Worm (Caenorhabditis elegans) whole organism, L4/young adult: Measurements from ENCODE around the gene dnj-8.

Experiments
- W03F9.2 ChIP-seq: fragments of 150-350 bp; optimal IDR thresholded peaks from 2 replicates; lab custom pipeline; 2014; ENCODE audit warnings: missing biosample characterization, missing genetic modification characterization
- dao-5 ChIP-seq: sonication (generic microtip); optimal IDR thresholded peaks from 2 replicates; lab custom pipeline; 2016; ENCODE audit warnings: missing genotype, missing genetic modification characterization, moderate library complexity, missing compliant biosample characterization
- him-1 ChIP-seq: sonication (generic microtip); optimal IDR thresholded peaks from 2 replicates; lab custom pipeline; 2016; ENCODE audit warnings: missing genotype, missing genetic modification reagents, missing genetic modification characterization, missing compliant biosample characterization

ce11 chrII:6614500-6614899, 16.6 kb upstream of the dnj-8 start:
- TF ChIP-seq W03F9.2 (tag; lab: Kevin White, UChicago) (no peak), him-1 (tag; lab: Kevin White, UChicago) (no peak), dao-5 (no peak)
